Fruit fly (Drosophila melanogaster) whole organism, pupa: Measurements from ENCODE around the gene Cyp6d5.

Source experiments
- CG13204 ChIP-seq: fragments of 200-800 bp; sonication (Bioruptor generic); optimal IDR thresholded peaks from 2 replicates; lab custom pipeline; 2018; ENCODE audit warnings: missing biosample characterization, mild to moderate bottlenecking, missing genetic modification characterization, moderate library complexity
- CG9948 ChIP-seq: fragments of 200-800 bp; sonication (Bioruptor generic); optimal IDR thresholded peaks from 2 replicates; lab custom pipeline; 2018; ENCODE audit warnings: missing biosample characterization, mild to moderate bottlenecking, missing genetic modification characterization, moderate library complexity
- Snoo ChIP-seq: fragments of 200-800 bp; sonication (Bioruptor generic); optimal IDR thresholded peaks from 3 replicates; lab custom pipeline; 2017; ENCODE audit warnings: missing biosample characterization, mild to moderate bottlenecking, missing genetic modification characterization, inconsistent platforms
- fd96Ca ChIP-seq: fragments of 200-800 bp; sonication (Bioruptor generic); IDR thresholded peaks from 3 replicates; pipeline ENCODE4 v1.3.6; 2022; ENCODE audit warnings: missing biosample characterization, missing genetic modification characterization

dm6 chr3R:14070096-14070495 is 41.1 kb downstream of the Cyp6d5 start:
- TF ChIP-seq fd96Ca (GFP tag; lab: Robert Waterston, UW): no peak
- TF ChIP-seq CG13204 (GFP tag; lab: Kevin White, UChicago): no peak
- TF ChIP-seq Snoo: no peak
- TF ChIP-seq CG9948: no peak
